Fruit fly (Drosophila melanogaster) whole organism, embryonic: ENCODE measurements around the gene Osi12.
A peak's percentile ranks its signal among the peaks of the same experiment; 100 is the strongest.

Experiments
- Asciz ChIP-seq: fragments of 200-800 bp; sonication (Bioruptor generic); optimal IDR thresholded peaks from 2 replicates; lab custom pipeline; 2017; ENCODE audit warnings: missing biosample characterization, mild to moderate bottlenecking, missing genetic modification characterization, missing genetic modification reagents
- Blimp-1 ChIP-seq: fragments of 200-800 bp; sonication (Bioruptor generic); optimal IDR thresholded peaks from 3 replicates; lab custom pipeline; 2018; ENCODE audit warnings: missing biosample characterization, missing genetic modification characterization, mild to moderate bottlenecking, moderate library complexity, missing genetic modification reagents
- BtbVII ChIP-seq: fragments of 200-800 bp; sonication (Bioruptor generic); optimal IDR thresholded peaks from 3 replicates; lab custom pipeline; 2017; ENCODE audit warnings: missing biosample characterization, mild to moderate bottlenecking, missing genetic modification characterization
- CG1024 ChIP-seq: fragments of 200-800 bp; sonication (Bioruptor generic); IDR thresholded peaks from 2 replicates; pipeline ENCODE4 v1.3.6; 2022; ENCODE audit warnings: missing biosample characterization, missing genetic modification characterization
- CG11723 ChIP-seq: fragments of 200-800 bp; sonication (Bioruptor generic); optimal IDR thresholded peaks from 2 replicates; lab custom pipeline; 2017; ENCODE audit warnings: missing biosample characterization, mild to moderate bottlenecking, missing genetic modification characterization
- CG13894 ChIP-seq: fragments of 200-800 bp; sonication (Bioruptor generic); optimal IDR thresholded peaks from 3 replicates; lab custom pipeline; 2018; ENCODE audit warnings: missing biosample characterization, mild to moderate bottlenecking, missing genetic modification characterization, moderate library complexity
- CG14965 ChIP-seq: fragments of 200-800 bp; sonication (Bioruptor generic); optimal IDR thresholded peaks from 2 replicates; lab custom pipeline; 2016; ENCODE audit warnings: missing biosample characterization, missing genetic modification characterization, borderline replicate concordance
- CG16863 ChIP-seq: fragments of 200-800 bp; sonication (Bioruptor generic); optimal IDR thresholded peaks from 3 replicates; lab custom pipeline; 2016; ENCODE audit warnings: missing biosample characterization, missing genetic modification characterization
- CG2129 ChIP-seq: fragments of 200-800 bp; sonication (Bioruptor generic); IDR thresholded peaks from 2 replicates; pipeline ENCODE4 v1.3.6; 2022; ENCODE audit warnings: missing biosample characterization, missing genetic modification characterization; ENCODE audit not compliant: partially characterized antibody
- CG3407 ChIP-seq: fragments of 200-800 bp; sonication (Bioruptor generic); optimal IDR thresholded peaks from 2 replicates; lab custom pipeline; 2018; ENCODE audit warnings: missing biosample characterization, mild to moderate bottlenecking, missing genetic modification characterization
- CG3838 ChIP-seq: fragments of 200-800 bp; sonication (Bioruptor generic); optimal IDR thresholded peaks from 3 replicates; lab custom pipeline; 2016; ENCODE audit warnings: missing biosample characterization, missing genetic modification characterization
- CG3847 ChIP-seq: fragments of 200-800 bp; sonication (Bioruptor generic); IDR thresholded peaks from 2 replicates; pipeline ENCODE4 v1.3.6; 2022; ENCODE audit warnings: missing biosample characterization, missing genetic modification characterization
- CG3995 ChIP-seq: fragments of 200-800 bp; sonication (Bioruptor generic); optimal IDR thresholded peaks from 3 replicates; lab custom pipeline; 2016; ENCODE audit warnings: missing biosample characterization, missing genetic modification characterization
- CG4424 ChIP-seq: fragments of 200-800 bp; sonication (Bioruptor generic); optimal IDR thresholded peaks from 3 replicates; lab custom pipeline; 2016; ENCODE audit warnings: missing biosample characterization, missing genetic modification characterization
- CG6683 ChIP-seq: fragments of 200-800 bp; sonication (Bioruptor generic); optimal IDR thresholded peaks from 2 replicates; lab custom pipeline; 2017; ENCODE audit warnings: missing biosample characterization, mild to moderate bottlenecking, missing genetic modification characterization, missing genetic modification reagents
- CG7745 ChIP-seq: fragments of 200-800 bp; sonication (Bioruptor generic); optimal IDR thresholded peaks from 2 replicates; lab custom pipeline; 2018; ENCODE audit warnings: missing biosample characterization, mild to moderate bottlenecking, missing genetic modification characterization, moderate library complexity
- CG8765 ChIP-seq: fragments of 200-800 bp; sonication (Bioruptor generic); IDR thresholded peaks from 2 replicates; pipeline ENCODE4 v1.3.6; 2022; ENCODE audit warnings: missing biosample characterization, missing genetic modification characterization
- CG9797 ChIP-seq: fragments of 200-800 bp; sonication (Bioruptor generic); optimal IDR thresholded peaks from 3 replicates; lab custom pipeline; 2018; ENCODE audit warnings: missing biosample characterization, mild to moderate bottlenecking, missing genetic modification characterization
- CG9817 ChIP-seq: fragments of 200-800 bp; sonication (Bioruptor generic); optimal IDR thresholded peaks from 2 replicates; lab custom pipeline; 2018; ENCODE audit warnings: missing biosample characterization, mild to moderate bottlenecking, missing genetic modification characterization, moderate library complexity
- Hey ChIP-seq: fragments of 200-800 bp; sonication (Bioruptor generic); optimal IDR thresholded peaks from 3 replicates; lab custom pipeline; 2018; ENCODE audit warnings: missing biosample characterization, mild to moderate bottlenecking, missing genetic modification characterization
- Hmx ChIP-seq: fragments of 200-800 bp; sonication (Bioruptor generic); optimal IDR thresholded peaks from 2 replicates; lab custom pipeline; 2016; ENCODE audit warnings: missing biosample characterization, missing genetic modification characterization
- Hr39 ChIP-seq: fragments of >200 bp; optimal IDR thresholded peaks from 2 replicates; lab custom pipeline; 2017
- NK7.1 ChIP-seq: fragments of 200-800 bp; sonication (Bioruptor generic); optimal IDR thresholded peaks from 3 replicates; lab custom pipeline; 2016; ENCODE audit warnings: missing biosample characterization, missing genetic modification characterization
- Sry-δ ChIP-seq: fragments of 200-800 bp; sonication (Bioruptor generic); optimal IDR thresholded peaks from 2 replicates; lab custom pipeline; 2016; ENCODE audit warnings: missing biosample characterization, missing genetic modification characterization
- bigmax ChIP-seq: fragments of 200-800 bp; sonication (Bioruptor generic); optimal IDR thresholded peaks from 2 replicates; lab custom pipeline; 2018; ENCODE audit warnings: missing biosample characterization, mild to moderate bottlenecking, missing genetic modification characterization
- chinmo ChIP-seq: fragments of 200-800 bp; sonication (Bioruptor generic); IDR thresholded peaks from 4 replicates; pipeline ENCODE4 v1.3.6; 2022; ENCODE audit warnings: missing biosample characterization, missing genetic modification characterization; ENCODE audit not compliant: partially characterized antibody
- corto ChIP-seq: fragments of 200-800 bp; sonication (Bioruptor generic); optimal IDR thresholded peaks from 2 replicates; lab custom pipeline; 2016; ENCODE audit warnings: missing biosample characterization, mild to moderate bottlenecking, missing genetic modification characterization, moderate library complexity
- croc ChIP-seq: fragments of 200-800 bp; sonication (Bioruptor generic); conservative IDR thresholded peaks from 3 replicates; pipeline ENCODE4 v1.3.6; 2022; ENCODE audit warnings: missing biosample characterization, missing genetic modification characterization
- dmrt11E ChIP-seq: fragments of 200-800 bp; sonication (Bioruptor generic); optimal IDR thresholded peaks from 3 replicates; lab custom pipeline; 2018; ENCODE audit warnings: missing biosample characterization, mild to moderate bottlenecking, missing genetic modification characterization, moderate library complexity
- ewg ChIP-seq: fragments of 200-800 bp; sonication (Bioruptor generic); optimal IDR thresholded peaks from 3 replicates; lab custom pipeline; 2017; ENCODE audit warnings: mild to moderate bottlenecking, missing biosample characterization, missing genetic modification reagents, missing genetic modification characterization
- exex ChIP-seq: fragments of 200-800 bp; sonication (Bioruptor generic); optimal IDR thresholded peaks from 4 replicates; lab custom pipeline; 2018; ENCODE audit warnings: missing biosample characterization, mild to moderate bottlenecking, missing genetic modification characterization, moderate library complexity
- fd64A ChIP-seq: fragments of 200-800 bp; sonication (Bioruptor generic); optimal IDR thresholded peaks from 3 replicates; lab custom pipeline; 2018; ENCODE audit warnings: missing biosample characterization, mild to moderate bottlenecking, missing genetic modification characterization
- h ChIP-seq: fragments of >200 bp; optimal IDR thresholded peaks from 2 replicates; lab custom pipeline; 2017
- hb ChIP-seq: fragments of 200-800 bp; sonication (Bioruptor generic); IDR thresholded peaks from 3 replicates; pipeline ENCODE4 v1.3.6; 2022; ENCODE audit warnings: missing biosample characterization, missing genetic modification characterization; ENCODE audit not compliant: partially characterized antibody
- kah ChIP-seq: fragments of 200-800 bp; sonication (Bioruptor generic); optimal IDR thresholded peaks from 2 replicates; lab custom pipeline; 2018; ENCODE audit warnings: missing biosample characterization, mild to moderate bottlenecking, missing genetic modification characterization
- kni ChIP-seq: fragments of 200-800 bp; sonication (Bioruptor generic); optimal IDR thresholded peaks from 3 replicates; lab custom pipeline; 2017; ENCODE audit warnings: mild to moderate bottlenecking, missing biosample characterization, missing genetic modification reagents, missing genetic modification characterization
- nom ChIP-seq: fragments of 200-800 bp; sonication (Bioruptor generic); optimal IDR thresholded peaks from 2 replicates; lab custom pipeline; 2017; ENCODE audit warnings: missing biosample characterization, missing genetic modification characterization, mild to moderate bottlenecking, moderate library complexity, missing genetic modification reagents
- odd ChIP-seq: fragments of 200-800 bp; sonication (Bioruptor generic); optimal IDR thresholded peaks from 2 replicates; lab custom pipeline; 2017; ENCODE audit warnings: missing biosample characterization, mild to moderate bottlenecking, missing genetic modification characterization
- sd ChIP-seq: fragments of 200-800 bp; sonication (Bioruptor generic); optimal IDR thresholded peaks from 3 replicates; lab custom pipeline; 2018; ENCODE audit warnings: missing biosample characterization, mild to moderate bottlenecking, missing genetic modification characterization, moderate library complexity
- sob ChIP-seq: fragments of 200-800 bp; sonication (Bioruptor generic); IDR thresholded peaks from 2 replicates; pipeline ENCODE4 v1.3.6; 2022; ENCODE audit warnings: missing biosample characterization, missing genetic modification characterization
- sr ChIP-seq: fragments of 200-800 bp; sonication (Bioruptor generic); IDR thresholded peaks from 3 replicates; pipeline ENCODE4 v1.3.6; 2022; ENCODE audit warnings: missing biosample characterization, missing genetic modification characterization
- vvl ChIP-seq: fragments of 200-800 bp; sonication (Bioruptor generic); IDR thresholded peaks from 2 replicates; pipeline ENCODE4 v1.3.6; 2022; ENCODE audit warnings: missing biosample characterization, missing genetic modification characterization
- zen2 ChIP-seq: fragments of 200-800 bp; sonication (Bioruptor generic); IDR thresholded peaks from 3 replicates; pipeline ENCODE4 v1.3.6; 2022; ENCODE audit warnings: missing biosample characterization, missing genetic modification characterization; ENCODE audit not compliant: partially characterized antibody

Gene Osi12

dm6 chr3R:6298828-6299227, 20.5 kb downstream of the Osi12 start, which contains the start of gene Osi14:
TSS of gene Osi14 (plus strand) at chr3R:6299128.
- 0 out of 4 replicates have a peak, but pooled peaks have one; percentile 72 for TF ChIP-seq chinmo (GFP tag; lab: Robert Waterston, UW)
- TF ChIP-seq Sry-δ (GFP tag; lab: Kevin White, UChicago) = no peak

DNA sequence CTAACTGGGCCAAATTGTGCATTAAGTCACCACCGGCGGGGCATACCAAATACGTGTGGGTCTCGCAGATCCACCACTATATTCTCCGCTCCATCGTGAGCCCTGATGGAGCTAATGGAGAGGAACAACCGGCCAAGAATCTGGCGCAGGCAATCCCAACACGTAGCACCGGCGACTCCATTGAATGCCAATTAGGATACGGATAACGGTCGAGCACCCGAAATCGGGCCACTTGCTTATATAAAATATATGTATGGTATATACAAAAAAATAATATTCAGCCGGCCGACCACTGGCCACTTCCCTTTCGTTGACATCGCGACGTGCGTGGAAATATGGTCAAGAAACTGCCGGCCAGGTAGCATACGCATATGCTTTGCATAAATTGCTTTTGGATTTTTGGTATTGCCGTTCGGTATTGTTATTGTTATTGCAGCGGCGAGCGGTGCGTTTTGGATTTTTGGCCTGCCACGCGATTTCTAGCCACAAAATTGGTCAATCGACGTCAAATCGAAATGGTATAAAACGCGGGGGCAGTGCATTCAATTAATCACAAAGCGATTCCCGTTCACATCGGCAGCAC, 23.0 kb downstream of the Osi12 start, which contains the start of gene Osi15:
Gene Osi15, plus strand, starts transcription at position 548 of the 583 bp plus-strand sequence.
- no peak for TF ChIP-seq ewg (GFP tag; lab: Kevin White, UChicago)
- no peak for TF ChIP-seq CG1024 (GFP tag; lab: Robert Waterston, UW)
- TF ChIP-seq Blimp-1 (GFP tag; lab: Kevin White, UChicago) = peak; percentile 61
- no peak for TF ChIP-seq corto (GFP tag; lab: Kevin White, UChicago)
- TF ChIP-seq Hmx = no peak
- peak; percentile 91 for TF ChIP-seq vvl (GFP tag; lab: Robert Waterston, UW)
- 0 out of 3 replicates have a peak, but pooled peaks have one; percentile 21 for TF ChIP-seq sr
- peak; percentile 42 for TF ChIP-seq CG13894 (tag; lab: Kevin White, UChicago)
- TF ChIP-seq nom (GFP tag; lab: Kevin White, UChicago) = no peak
- no peak for TF ChIP-seq Hey (tag; lab: Kevin White, UChicago)
- no peak for TF ChIP-seq CG6683 (GFP tag; lab: Kevin White, UChicago)
- TF ChIP-seq kni (GFP tag; lab: Kevin White, UChicago) = peak; percentile 83
- TF ChIP-seq Hr39 (lab: Kevin White, UChicago) = no peak
- TF ChIP-seq bigmax (GFP tag; lab: Kevin White, UChicago) = no peak
- TF ChIP-seq CG11723 = no peak

DNA sequence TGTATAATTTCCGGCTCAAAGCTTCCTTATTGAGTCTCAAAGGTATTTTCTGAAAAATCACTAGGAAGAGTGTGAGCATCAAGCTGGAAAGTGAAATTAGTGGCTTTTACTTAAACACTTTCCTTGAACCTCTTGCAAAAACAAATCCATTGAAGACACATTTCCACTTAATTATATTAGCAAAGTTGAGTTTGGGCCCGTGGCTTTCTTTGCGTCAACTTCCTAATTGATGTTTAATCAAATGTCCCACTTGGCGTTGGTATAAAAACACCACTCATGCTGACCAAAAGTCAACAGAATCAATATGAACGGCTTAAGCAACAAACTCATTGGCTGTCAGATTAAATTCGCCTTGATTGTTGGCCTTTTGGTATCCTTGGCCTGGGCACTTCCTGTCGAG, 25.4 kb downstream of the Osi12 start, which contains the start of gene CG46396:
Gene CG46396, plus strand, starts transcription at position 301 of the 400 bp plus-strand sequence.
- TF ChIP-seq CG4424 = no peak
- no peak for TF ChIP-seq NK7.1 (GFP tag; lab: Kevin White, UChicago)
- TF ChIP-seq BtbVII (GFP tag; lab: Kevin White, UChicago) = no peak
- no peak for TF ChIP-seq CG3847 (GFP tag; lab: Robert Waterston, UW)
- no peak for TF ChIP-seq croc (GFP tag; lab: Robert Waterston, UW)
- no peak for TF ChIP-seq h (lab: Kevin White, UChicago)
- TF ChIP-seq CG14965 (GFP tag; lab: Kevin White, UChicago) = no peak

DNA sequence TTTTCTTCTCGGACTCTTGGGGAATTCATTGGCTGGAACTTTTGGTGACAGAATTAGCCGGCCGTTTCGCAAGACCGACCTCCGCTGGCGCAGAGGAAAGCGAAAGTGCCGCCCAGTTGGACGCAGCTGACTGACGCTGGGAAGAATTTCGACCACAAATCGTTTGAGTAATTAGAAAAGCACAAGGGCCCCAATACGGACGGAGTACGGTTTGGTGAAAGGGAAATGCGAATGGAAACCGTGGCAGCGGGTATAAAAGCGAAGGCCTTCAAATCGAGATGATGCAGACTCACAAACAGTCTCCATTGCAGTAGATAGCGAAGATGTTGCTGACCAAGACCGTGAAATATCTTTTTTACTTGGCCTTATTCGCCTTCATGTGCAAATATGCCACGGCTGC, 26.6 kb downstream of the Osi12 start, which contains the start of gene Osi16:
Gene Osi16, plus strand, starts transcription at position 301 of the 400 bp plus-strand sequence.
- no peak for TF ChIP-seq kah
- 0 out of 3 replicates have a peak, but pooled peaks have one; percentile 28 for TF ChIP-seq hb
- peak; percentile 31 for TF ChIP-seq Blimp-1 (GFP tag; lab: Kevin White, UChicago)
- TF ChIP-seq odd (GFP tag; lab: Kevin White, UChicago) = no peak

dm6 chr3R:6306584-6306983, 28.3 kb downstream of the Osi12 start, which contains the start of gene CG46026:
TSS of gene CG46026 (plus strand) at chr3R:6306884.
- TF ChIP-seq CG3838 (GFP tag; lab: Kevin White, UChicago) = no peak
- no peak for TF ChIP-seq CG2129 (GFP tag; lab: Robert Waterston, UW)
- no peak for TF ChIP-seq fd64A
- TF ChIP-seq dmrt11E (tag; lab: Kevin White, UChicago) = no peak
- TF ChIP-seq CG8765 (GFP tag; lab: Robert Waterston, UW) = no peak
- TF ChIP-seq Asciz (GFP tag; lab: Kevin White, UChicago) = no peak
- no peak for TF ChIP-seq sob (GFP tag; lab: Robert Waterston, UW)
- no peak for TF ChIP-seq CG3407 (GFP tag; lab: Kevin White, UChicago)
- no peak for TF ChIP-seq CG3995
- no peak for TF ChIP-seq zen2 (GFP tag; lab: Robert Waterston, UW)
- no peak for TF ChIP-seq CG9817 (tag; lab: Kevin White, UChicago)
- TF ChIP-seq exex (tag; lab: Kevin White, UChicago) = no peak
- no peak for TF ChIP-seq sd (tag; lab: Kevin White, UChicago)
- no peak for TF ChIP-seq CG7745
- no peak for TF ChIP-seq CG9797
- TF ChIP-seq CG16863 = no peak
